Fruit fly (Drosophila melanogaster): ENCODE data around the gene SclB.

Gene SclB

dm6 chr2L:16834402-16834801 lies 3.4 kb upstream of the SclB start, which contains the start of gene CG13282:
CG13282 (minus strand) TSS chr2L:16834502.
- no peak for TF ChIP-seq lz (GFP tag; optimal IDR thresholded peaks at IDR 0.05)
- TF ChIP-seq CG6792 (GFP tag; optimal IDR thresholded peaks at IDR 0.05): no peak
- no peak for TF ChIP-seq CG34406 (GFP tag; optimal IDR thresholded peaks at IDR 0.05)
- TF ChIP-seq eg (GFP tag; IDR thresholded peaks at IDR 0.05): no peak
- TF ChIP-seq CG6163 (GFP tag; IDR thresholded peaks at IDR 0.05): no peak
- TF ChIP-seq Eip78C (GFP tag): no peak
- no peak for TF ChIP-seq cyc (GFP tag; optimal IDR thresholded peaks at IDR 0.05)

- TF ChIP-seq svp (GFP tag) (no peak), CG8119 (GFP tag; IDR thresholded peaks at IDR 0.05) (no peak), Eip78C (GFP tag) (no peak), Ets96B (tag; optimal IDR thresholded peaks at IDR 0.05) (no peak), Sox102F (GFP tag; optimal IDR thresholded peaks at IDR 0.05) (no peak), cyc (GFP tag; optimal IDR thresholded peaks at IDR 0.05) (no peak), CG9139 (GFP tag; optimal IDR thresholded peaks at IDR 0.05) (no peak), CG6854 (GFP tag; optimal IDR thresholded peaks at IDR 0.05) (no peak), salr (GFP tag; optimal IDR thresholded peaks at IDR 0.05) (no peak), Hr39 (GFP tag; optimal IDR thresholded peaks at IDR 0.05) (no peak), fkh (GFP tag; optimal IDR thresholded peaks at IDR 0.05) (no peak), Sox14 (GFP tag; optimal IDR thresholded peaks at IDR 0.05) (no peak), CG10631 (GFP tag; optimal IDR thresholded peaks at IDR 0.05) (no peak), CG3032 (tag; optimal IDR thresholded peaks at IDR 0.05) (no peak), CG6792 (GFP tag; optimal IDR thresholded peaks at IDR 0.05) (no peak), lz (GFP tag; optimal IDR thresholded peaks at IDR 0.05) (no peak), CG6163 (GFP tag; IDR thresholded peaks at IDR 0.05) (no peak), esn (GFP tag; optimal IDR thresholded peaks at IDR 0.05) (no peak), CG11902 (GFP tag; optimal IDR thresholded peaks at IDR 0.05) (no peak)
Observed at dm6 chr2L:16837158-16837557, 614 bp upstream of the SclB start, which contains the start of gene Nepl9. Nepl9 (minus strand) TSS chr2L:16837258.

dm6 chr2L:16839665-16840064 lies 1.9 kb downstream of the SclB start:
- TF ChIP-seq dsx (GFP tag; optimal IDR thresholded peaks at IDR 0.05; ENCODE audit: poor library complexity, severe bottlenecking) (no peak), salr (GFP tag; optimal IDR thresholded peaks at IDR 0.05) (no peak), Eip75B (GFP tag; optimal IDR thresholded peaks at IDR 0.05) (no peak), fkh (GFP tag; optimal IDR thresholded peaks at IDR 0.05) (no peak)

- peak; percentile 21 for TF ChIP-seq CG6792 (GFP tag; optimal IDR thresholded peaks at IDR 0.05)
- peak; percentile 11 for TF ChIP-seq OdsH (GFP tag; optimal IDR thresholded peaks at IDR 0.05)
- no peak for TF ChIP-seq fkh (GFP tag; optimal IDR thresholded peaks at IDR 0.05)
- TF ChIP-seq CG11294 (GFP tag; IDR thresholded peaks at IDR 0.05): no peak
- TF ChIP-seq fd59A (GFP tag; optimal IDR thresholded peaks at IDR 0.05): no peak
- TF ChIP-seq CG16779 (tag; optimal IDR thresholded peaks at IDR 0.05): no peak
- TF ChIP-seq eg (GFP tag; IDR thresholded peaks at IDR 0.05): no peak
- TF ChIP-seq Blimp-1 (GFP tag; optimal IDR thresholded peaks at IDR 0.05): no peak
- TF ChIP-seq acj6 (GFP tag; optimal IDR thresholded peaks at IDR 0.05): peak; percentile 44
- no peak for TF ChIP-seq CG10669 (GFP tag; optimal IDR thresholded peaks at IDR 0.05)
- TF ChIP-seq Ets21C (GFP tag; optimal IDR thresholded peaks at IDR 0.05): peak; percentile 23
- TF ChIP-seq CG6808 (GFP tag; optimal IDR thresholded peaks at IDR 0.05): peak; percentile 19
- TF ChIP-seq CG3919 (GFP tag; optimal IDR thresholded peaks at IDR 0.05): no peak
- TF ChIP-seq CG8119 (GFP tag; IDR thresholded peaks at IDR 0.05): peak; percentile 35; the same call in 2 of the 3 replicates
- TF ChIP-seq CG6163 (GFP tag; IDR thresholded peaks at IDR 0.05): no peak
- TF ChIP-seq dac (GFP tag; optimal IDR thresholded peaks at IDR 0.05): peak; percentile 23
- peak; percentile 74 for TF ChIP-seq svp (GFP tag)
- TF ChIP-seq CG8632 (GFP tag; optimal IDR thresholded peaks at IDR 0.05): peak; percentile 25
- TF ChIP-seq Ets96B (tag; optimal IDR thresholded peaks at IDR 0.05): no peak
- peak; percentile 52 for TF ChIP-seq Hr39 (GFP tag; optimal IDR thresholded peaks at IDR 0.05)
- no peak for TF ChIP-seq CG6276 (GFP tag; optimal IDR thresholded peaks at IDR 0.05)
- peak; percentile 57 for TF ChIP-seq Hr4 (GFP tag; optimal IDR thresholded peaks at IDR 0.05)
- TF ChIP-seq spab (GFP tag; optimal IDR thresholded peaks at IDR 0.05): peak; percentile 10
- no peak for TF ChIP-seq CG1621 (tag; optimal IDR thresholded peaks at IDR 0.05)
- no peak for TF ChIP-seq CG7368 (GFP tag; optimal IDR thresholded peaks at IDR 0.05)
- TF ChIP-seq salr (GFP tag; optimal IDR thresholded peaks at IDR 0.05): no peak
- no peak for TF ChIP-seq vri (GFP tag; optimal IDR thresholded peaks at IDR 0.05)
- TF ChIP-seq Smox (GFP tag; optimal IDR thresholded peaks at IDR 0.05): peak; percentile 41
- TF ChIP-seq Hr38 (GFP tag; optimal IDR thresholded peaks at IDR 0.05): no peak
- TF ChIP-seq Sox102F (GFP tag; optimal IDR thresholded peaks at IDR 0.05): peak; percentile 60
- TF ChIP-seq CG11902 (GFP tag; optimal IDR thresholded peaks at IDR 0.05): peak; percentile 17
- no peak for TF ChIP-seq fd85E (GFP tag; optimal IDR thresholded peaks at IDR 0.05)
- TF ChIP-seq dsx (GFP tag; optimal IDR thresholded peaks at IDR 0.05; ENCODE audit: poor library complexity, severe bottlenecking): no peak
- peak; percentile 42 for TF ChIP-seq CG34406 (GFP tag; optimal IDR thresholded peaks at IDR 0.05)
- peak; percentile 33 for TF ChIP-seq Sox14 (GFP tag; optimal IDR thresholded peaks at IDR 0.05)
Observed at dm6 chr2L:16842505-16842904, 4.7 kb downstream of the SclB start.
